Worm (Caenorhabditis elegans) whole organism, young adult: ENCODE data around the gene snu-66.

ENCODE experiments used
- chd-7 ChIP-seq: sonication (generic microtip); optimal IDR thresholded peaks from 2 replicates; lab custom pipeline; 2016; ENCODE audit warnings: mild to moderate bottlenecking, missing genetic modification characterization, moderate library complexity, missing compliant biosample characterization
- ets-4 ChIP-seq: fragments of 200-800 bp; sonication (Bioruptor generic); optimal IDR thresholded peaks from 2 replicates; lab custom pipeline; 2018; ENCODE audit warnings: mild to moderate bottlenecking, missing genetic modification characterization, missing compliant biosample characterization
- nfya-1 ChIP-seq: sonication (generic microtip); optimal IDR thresholded peaks from 2 replicates; lab custom pipeline; 2017; ENCODE audit warnings: antibody characterized with exemption, missing compliant biosample characterization, missing genetic modification characterization, borderline replicate concordance; ENCODE audit not compliant: insufficient read depth
- nhr-179 ChIP-seq: sonication (generic microtip); optimal IDR thresholded peaks from 2 replicates; lab custom pipeline; 2016; ENCODE audit warnings: mild to moderate bottlenecking, missing genetic modification characterization, missing compliant biosample characterization
- sdz-38 ChIP-seq: sonication (generic microtip); optimal IDR thresholded peaks from 2 replicates; lab custom pipeline; 2016; ENCODE audit warnings: missing genotype, missing genetic modification characterization, missing compliant biosample characterization
- snpc-4 ChIP-seq, 5 experiments: fragments of 150-350 bp in 1 of 5; sonication (generic microtip) in 4 of 5; optimal IDR thresholded peaks; 2 replicates each; lab custom pipeline; 2014 to 2018; ENCODE audit warnings: missing genetic modification characterization in 5 of 5, missing biosample characterization in 3 of 5, antibody characterized with exemption in 2 of 5, mild to moderate bottlenecking in 2 of 5, missing compliant biosample characterization in 2 of 5, missing genotype in 2 of 5, moderate library complexity in 2 of 5, missing genetic modification reagents in 1 of 5
- tbp1 ChIP-seq: fragments of 200-800 bp; sonication (Bioruptor generic); optimal IDR thresholded peaks from 2 replicates; lab custom pipeline; 2018; ENCODE audit warnings: mild to moderate bottlenecking, missing genetic modification characterization, missing compliant biosample characterization
- tbx-9 ChIP-seq: sonication (generic microtip); optimal IDR thresholded peaks from 2 replicates; lab custom pipeline; 2016; ENCODE audit warnings: borderline replicate concordance, missing genetic modification characterization, inconsistent platforms, missing compliant biosample characterization
- unc-62 ChIP-seq: fragments of 150-350 bp; optimal IDR thresholded peaks from 2 replicates; lab custom pipeline; 2014; ENCODE audit warnings: missing biosample characterization, missing genetic modification reagents, missing genetic modification characterization

ce11 chrV:7624152-7624551 lies 48.7 kb upstream of the snu-66 start, which contains the start of gene C50E3.13:
- no peak for TF ChIP-seq ets-4 (GFP tag; lab: Kevin White, UChicago)
- TF ChIP-seq tbp1 (GFP tag; lab: Kevin White, UChicago): no peak
- TF ChIP-seq tbx-9 (tag; lab: Kevin White, UChicago): no peak
- TF ChIP-seq chd-7 (tag; lab: Kevin White, UChicago): no peak
- TF ChIP-seq unc-62: no peak
- no peak for TF ChIP-seq snpc-4 (GFP tag; optimal IDR thresholded peaks at IDR 0.05; lab: Kevin White, UChicago)
- TF ChIP-seq snpc-4 (tag; optimal IDR thresholded peaks at IDR 0.05; lab: Kevin White, UChicago): no peak
- TF ChIP-seq sdz-38 (tag; lab: Kevin White, UChicago): no peak
- TF ChIP-seq nfya-1 (tag; lab: Kevin White, UChicago): no peak
- no peak for TF ChIP-seq nhr-179
